Worm (Caenorhabditis elegans) whole organism, young adult: ENCODE data around the gene M151.3.

Experiments used
- B0035.1 ChIP-seq: sonication (generic microtip); optimal IDR thresholded peaks from 2 replicates; lab custom pipeline; 2016; ENCODE audit warnings: missing genetic modification characterization, mild to moderate bottlenecking, missing compliant biosample characterization, missing genotype, missing genetic modification reagents
- F10E7.11 ChIP-seq: sonication (generic microtip); optimal IDR thresholded peaks from 2 replicates; lab custom pipeline; 2017; ENCODE audit warnings: mild to moderate bottlenecking, missing genetic modification characterization, moderate library complexity, missing compliant biosample characterization
- F57C9.4 ChIP-seq: sonication (generic microtip); optimal IDR thresholded peaks from 2 replicates; lab custom pipeline; 2017; ENCODE audit warnings: mild to moderate bottlenecking, missing genetic modification characterization, missing compliant biosample characterization
- K11D2.4 ChIP-seq: fragments of 200-800 bp; sonication (Bioruptor generic); IDR thresholded peaks from 2 replicates; pipeline ENCODE4 v1.3.6; 2022; ENCODE audit warnings: missing genetic modification reagents, missing genetic modification characterization, missing compliant biosample characterization
- T26A5.8 ChIP-seq: sonication (generic microtip); optimal IDR thresholded peaks from 2 replicates; lab custom pipeline; 2016; ENCODE audit warnings: missing genetic modification characterization, missing compliant biosample characterization
- akir-1 ChIP-seq: fragments of 200-800 bp; sonication (Bioruptor generic); optimal IDR thresholded peaks from 2 replicates; lab custom pipeline; 2018; ENCODE audit warnings: mild to moderate bottlenecking, missing genetic modification characterization, moderate library complexity, missing compliant biosample characterization
- attf-5 ChIP-seq: fragments of 200-800 bp; sonication (Bioruptor generic); optimal IDR thresholded peaks from 2 replicates; lab custom pipeline; 2018; ENCODE audit warnings: mild to moderate bottlenecking, missing genetic modification characterization, missing compliant biosample characterization
- cebp-1 ChIP-seq, 2 experiments: fragments of 200-800 bp in 1 of 2; sonication (Bioruptor generic) in 1 of 2; sonication (generic microtip) in 1 of 2; IDR thresholded peaks in 1 of 2; optimal IDR thresholded peaks in 1 of 2; 2 replicates each; pipeline versions ENCODE4 v1.3.6 to Lab custom; 2017 to 2022; ENCODE audit warnings: missing compliant biosample characterization in 2 of 2, missing genetic modification characterization in 2 of 2, mild to moderate bottlenecking in 1 of 2, missing genetic modification reagents in 1 of 2, moderate library complexity in 1 of 2
- ceh-27 ChIP-seq: fragments of 200-800 bp; sonication (Bioruptor generic); optimal IDR thresholded peaks from 2 replicates; lab custom pipeline; 2018; ENCODE audit warnings: mild to moderate bottlenecking, missing genetic modification characterization, moderate library complexity, missing compliant biosample characterization
- ceh-58 ChIP-seq: fragments of 200-800 bp; sonication (Bioruptor generic); IDR thresholded peaks from 2 replicates; pipeline ENCODE4 v1.3.6; 2022; ENCODE audit warnings: missing genetic modification characterization, missing compliant biosample characterization
- ceh-91 ChIP-seq: fragments of 200-800 bp; sonication (Bioruptor generic); IDR thresholded peaks from 2 replicates; pipeline ENCODE4 v1.3.6; 2022; ENCODE audit warnings: missing genetic modification reagents, missing genetic modification characterization, missing compliant biosample characterization
- efl-1 ChIP-seq: fragments of 150-350 bp; optimal IDR thresholded peaks from 2 replicates; lab custom pipeline; 2014; ENCODE audit warnings: missing biosample characterization, missing genetic modification reagents, missing genetic modification characterization
- egrh-3 ChIP-seq: fragments of 200-800 bp; sonication (Bioruptor generic); IDR thresholded peaks from 2 replicates; pipeline ENCODE4 v1.3.6; 2022; ENCODE audit warnings: missing genetic modification reagents, missing genetic modification characterization, missing compliant biosample characterization
- ekl-4 ChIP-seq: fragments of 200-800 bp; sonication (Bioruptor generic); IDR thresholded peaks from 2 replicates; pipeline ENCODE4 v1.3.6; 2022; ENCODE audit warnings: missing genetic modification reagents, missing genetic modification characterization, missing compliant biosample characterization
- him-1 ChIP-seq: sonication (generic microtip); optimal IDR thresholded peaks from 2 replicates; lab custom pipeline; 2016; ENCODE audit warnings: missing genotype, missing genetic modification reagents, missing genetic modification characterization, missing compliant biosample characterization
- hlh-12 ChIP-seq: sonication (generic microtip); optimal IDR thresholded peaks from 2 replicates; lab custom pipeline; 2016; ENCODE audit warnings: missing genetic modification characterization, missing compliant biosample characterization
- hlh-26 ChIP-seq: fragments of 200-800 bp; sonication (Bioruptor generic); conservative IDR thresholded peaks from 2 replicates; pipeline ENCODE4 v1.3.6; 2022; ENCODE audit warnings: missing genetic modification reagents, missing genetic modification characterization, missing compliant biosample characterization
- hmg-1.2 ChIP-seq: fragments of 200-800 bp; sonication (Bioruptor generic); IDR thresholded peaks from 2 replicates; pipeline ENCODE4 v1.3.6; 2022; ENCODE audit warnings: missing genetic modification reagents, missing genetic modification characterization, missing compliant biosample characterization
- hmg-20 ChIP-seq: fragments of 200-800 bp; sonication (Bioruptor generic); IDR thresholded peaks from 2 replicates; pipeline ENCODE4 v1.3.6; 2022; ENCODE audit warnings: missing genetic modification reagents, missing genetic modification characterization, missing compliant biosample characterization
- let-526 ChIP-seq: fragments of 200-800 bp; sonication (Bioruptor generic); IDR thresholded peaks from 2 replicates; pipeline ENCODE4 v1.3.6; 2022; ENCODE audit warnings: missing genetic modification reagents, missing genetic modification characterization, missing compliant biosample characterization
- lin-54 ChIP-seq: fragments of 200-800 bp; sonication (Bioruptor generic); optimal IDR thresholded peaks from 2 replicates; lab custom pipeline; 2018; ENCODE audit warnings: mild to moderate bottlenecking, missing genetic modification characterization, missing compliant biosample characterization
- lir-1 ChIP-seq: fragments of 200-800 bp; sonication (Bioruptor generic); conservative IDR thresholded peaks from 2 replicates; pipeline ENCODE4 v1.3.6; 2022; ENCODE audit warnings: missing genetic modification reagents, missing genetic modification characterization, missing compliant biosample characterization
- lsl-1 ChIP-seq: fragments of 200-800 bp; sonication (Bioruptor generic); optimal IDR thresholded peaks from 2 replicates; lab custom pipeline; 2018; ENCODE audit warnings: mild to moderate bottlenecking, missing genetic modification characterization, moderate library complexity, missing compliant biosample characterization
- mes-4 ChIP-seq: sonication (generic microtip); optimal IDR thresholded peaks from 2 replicates; lab custom pipeline; 2016; ENCODE audit warnings: missing genotype, missing genetic modification characterization, missing compliant biosample characterization
- mxl-1 ChIP-seq: sonication (generic microtip); optimal IDR thresholded peaks from 2 replicates; lab custom pipeline; 2016; ENCODE audit warnings: missing genetic modification characterization, missing compliant biosample characterization
- nfyb-1 ChIP-seq: fragments of 200-800 bp; sonication (Bioruptor generic); IDR thresholded peaks from 2 replicates; pipeline ENCODE4 v1.3.6; 2022; ENCODE audit warnings: missing genetic modification reagents, missing genetic modification characterization, missing compliant biosample characterization
- rcor-1 ChIP-seq: fragments of 200-800 bp; sonication (Bioruptor generic); IDR thresholded peaks from 2 replicates; pipeline ENCODE4 v1.3.6; 2022; ENCODE audit warnings: missing genetic modification reagents, missing genetic modification characterization, missing compliant biosample characterization
- repo-1 ChIP-seq: sonication (generic microtip); optimal IDR thresholded peaks from 2 replicates; lab custom pipeline; 2017; ENCODE audit warnings: mild to moderate bottlenecking, missing genetic modification characterization, missing compliant biosample characterization
- sea-2 ChIP-seq: fragments of 200-800 bp; sonication (Bioruptor generic); IDR thresholded peaks from 2 replicates; pipeline ENCODE4 v1.3.6; 2022; ENCODE audit warnings: missing genetic modification characterization, missing compliant biosample characterization
- snpc-1.1 ChIP-seq: sonication (generic microtip); optimal IDR thresholded peaks from 2 replicates; lab custom pipeline; 2017; ENCODE audit warnings: missing genetic modification characterization, mild to moderate bottlenecking, missing compliant biosample characterization, antibody characterized with exemption, moderate library complexity, missing genotype, missing genetic modification reagents; ENCODE audit not compliant: insufficient read depth
- snpc-4 ChIP-seq, 5 experiments: fragments of 150-350 bp in 1 of 5; sonication (generic microtip) in 4 of 5; optimal IDR thresholded peaks; 2 replicates each; lab custom pipeline; 2014 to 2018; ENCODE audit warnings: missing genetic modification characterization in 5 of 5, missing biosample characterization in 3 of 5, antibody characterized with exemption in 2 of 5, mild to moderate bottlenecking in 2 of 5, missing compliant biosample characterization in 2 of 5, missing genotype in 2 of 5, moderate library complexity in 2 of 5, missing genetic modification reagents in 1 of 5
- zfh-2 ChIP-seq: fragments of 200-800 bp; sonication (Bioruptor generic); conservative IDR thresholded peaks from 2 replicates; pipeline ENCODE4 v1.3.6; 2022; ENCODE audit warnings: missing genetic modification reagents, missing genetic modification characterization, missing compliant biosample characterization
- zim-3 ChIP-seq: sonication (generic microtip); optimal IDR thresholded peaks from 2 replicates; lab custom pipeline; 2017; ENCODE audit warnings: mild to moderate bottlenecking, missing genetic modification characterization, moderate library complexity, missing compliant biosample characterization
- ztf-3 ChIP-seq: fragments of 200-800 bp; sonication (Bioruptor generic); optimal IDR thresholded peaks from 2 replicates; lab custom pipeline; 2018; ENCODE audit warnings: mild to moderate bottlenecking, missing genetic modification characterization, missing compliant biosample characterization
- ztf-6 ChIP-seq: fragments of 200-800 bp; sonication (Bioruptor generic); IDR thresholded peaks from 2 replicates; pipeline ENCODE4 v1.3.6; 2022; ENCODE audit warnings: missing genetic modification reagents, missing genetic modification characterization, missing compliant biosample characterization

M151.3 gene

ce11 chrII:3630810-3631209 is 3.8 kb downstream of the M151.3 start, which contains the start of gene M151.2:
Gene M151.2 (plus strand): TSS chrII:3631110.
- no peak for TF ChIP-seq him-1 (tag; lab: Kevin White, UChicago)
- no peak for TF ChIP-seq T26A5.8
- TF ChIP-seq rcor-1, result no peak
- TF ChIP-seq ztf-6 (GFP tag; lab: Robert Waterston, UW), result no peak
- TF ChIP-seq egrh-3 (GFP tag; lab: Robert Waterston, UW), result no peak
- no peak for TF ChIP-seq akir-1 (GFP tag; lab: Kevin White, UChicago)
- no peak for TF ChIP-seq cebp-1 (GFP tag; IDR thresholded peaks at IDR 0.05; lab: Robert Waterston, UW)
- TF ChIP-seq cebp-1 (tag; optimal IDR thresholded peaks at IDR 0.05; lab: Kevin White, UChicago), result no peak
- no peak for TF ChIP-seq hlh-12 (tag; lab: Kevin White, UChicago)
- TF ChIP-seq ceh-91 (GFP tag; lab: Robert Waterston, UW), result no peak
- no peak for TF ChIP-seq repo-1
- no peak for TF ChIP-seq ceh-58 (GFP tag; lab: Robert Waterston, UW)
- no peak for TF ChIP-seq lir-1
- no peak for TF ChIP-seq hmg-20
- TF ChIP-seq, all 124 proteins: peak for 0

DNA sequence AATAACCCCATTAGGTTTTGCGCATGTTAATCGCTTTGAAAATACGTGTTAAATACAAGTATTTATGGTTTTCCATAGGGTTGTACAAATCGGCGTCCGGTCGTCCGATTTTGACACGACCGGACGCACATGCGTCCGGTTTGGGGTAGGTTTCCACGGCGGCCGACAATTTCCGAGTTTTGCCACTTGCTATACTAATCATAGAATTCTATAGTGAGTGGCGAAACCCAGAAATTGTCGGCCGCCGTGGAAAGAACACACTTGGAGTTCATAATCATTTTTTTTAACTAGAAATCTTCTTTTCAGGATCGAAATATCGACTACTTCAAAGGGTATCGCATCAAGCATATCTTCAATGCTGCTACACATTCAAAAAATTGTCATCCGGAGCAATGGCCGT is 7.8 kb downstream of the M151.3 start:
- TF ChIP-seq sea-2 (GFP tag; lab: Robert Waterston, UW) (no peak), hmg-1.2 (peak; percentile 36; the same call in 1 of the 2 replicates), snpc-1.1 (tag; lab: Kevin White, UChicago) (peak; percentile 50), lin-54 (GFP tag; lab: Kevin White, UChicago) (no peak), snpc-4 (GFP tag; optimal IDR thresholded peaks at IDR 0.05; lab: Kevin White, UChicago) (peak; percentile 33), snpc-4 (tag; optimal IDR thresholded peaks at IDR 0.05; lab: Kevin White, UChicago) (peak in 3 of 4 experiments; percentile 59 to 89 (median 79))

- no peak for TF ChIP-seq F10E7.11 (tag; lab: Kevin White, UChicago)
- no peak for TF ChIP-seq ekl-4 (GFP tag; lab: Robert Waterston, UW)
- no peak for TF ChIP-seq hlh-12 (tag; lab: Kevin White, UChicago)
- TF ChIP-seq akir-1 (GFP tag; lab: Kevin White, UChicago), result no peak
- TF ChIP-seq nfyb-1 (GFP tag; lab: Robert Waterston, UW), result no peak
- no peak for TF ChIP-seq let-526
- TF ChIP-seq B0035.1, result no peak
- no peak for TF ChIP-seq ceh-27 (GFP tag; lab: Kevin White, UChicago)
- TF ChIP-seq lsl-1 (GFP tag; lab: Kevin White, UChicago), result no peak
- TF ChIP-seq attf-5, result no peak
- TF ChIP-seq ztf-3, result no peak
- no peak for TF ChIP-seq K11D2.4 (GFP tag; lab: Robert Waterston, UW)
- no peak for TF ChIP-seq cebp-1 (GFP tag; IDR thresholded peaks at IDR 0.05; lab: Robert Waterston, UW)
- TF ChIP-seq cebp-1 (tag; optimal IDR thresholded peaks at IDR 0.05; lab: Kevin White, UChicago), result no peak
- TF ChIP-seq zfh-2 (GFP tag; lab: Robert Waterston, UW), result no peak
- no peak for TF ChIP-seq sea-2 (GFP tag; lab: Robert Waterston, UW)
- TF ChIP-seq rcor-1, result no peak
- no peak for TF ChIP-seq efl-1
- no peak for TF ChIP-seq hlh-26 (GFP tag; lab: Robert Waterston, UW)
- no peak for TF ChIP-seq zim-3 (tag; lab: Kevin White, UChicago)
- TF ChIP-seq mes-4, result no peak
Measured at ce11 chrII:3639238-3639637, 12.3 kb downstream of the M151.3 start, which contains the start of gene fbxb-31. Gene fbxb-31 (minus strand): TSS chrII:3639338.

DNA sequence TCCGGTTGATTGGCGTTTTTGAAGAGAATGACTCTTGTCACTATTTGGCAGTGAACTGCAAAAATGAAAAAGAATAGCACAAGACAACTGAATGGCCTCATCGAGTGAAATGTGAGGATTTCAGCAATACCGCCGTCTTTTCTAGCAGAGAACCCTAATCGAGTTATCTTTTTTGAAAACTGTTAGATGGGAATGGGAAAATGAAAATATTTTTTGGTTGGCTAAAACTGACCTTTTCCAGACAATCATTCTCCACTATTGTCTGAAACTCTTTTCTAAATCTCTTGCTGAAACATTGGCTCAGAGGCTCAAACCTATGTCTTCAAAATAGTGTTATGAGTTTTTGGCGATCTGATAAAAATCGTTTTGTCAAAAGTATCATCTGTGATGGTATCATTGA is 13.2 kb downstream of the M151.3 start, which contains the start of gene M151.10:
TSS of gene M151.10 (minus strand) at position 101 of the 400 bp plus-strand sequence.
- TF ChIP-seq him-1 (tag; lab: Kevin White, UChicago) (no peak), mxl-1 (no peak), F57C9.4 (tag; lab: Kevin White, UChicago) (no peak), T26A5.8 (no peak)
